Worm (Caenorhabditis elegans): ENCODE data around the gene tebp-2.

The tebp-2 gene

ce11 chrIV:5563280-5563679 lies 21.9 kb downstream of the tebp-2 start:
- TF ChIP-seq tbx-11 (GFP tag; IDR thresholded peaks at IDR 0.05) (no peak), ceh-36 (tag; optimal IDR thresholded peaks at IDR 0.05) (no peak), ama-1 (optimal IDR thresholded peaks at IDR 0.05) (no peak), tra-4 (tag; optimal IDR thresholded peaks at IDR 0.05) (no peak), scrt-1 (GFP tag; IDR thresholded peaks at IDR 0.05) (no peak), tbx-37 (GFP tag; conservative IDR thresholded peaks at IDR 0.05) (no peak), hmg-4 (GFP tag; optimal IDR thresholded peaks at IDR 0.05) (no peak), ets-7 (tag; optimal IDR thresholded peaks at IDR 0.05) (no peak), sea-1 (GFP tag; conservative IDR thresholded peaks at IDR 0.05) (no peak), F13C5.2 (tag; optimal IDR thresholded peaks at IDR 0.05) (no peak), ceh-13 (GFP tag; optimal IDR thresholded peaks at IDR 0.05) (no peak), hmbx-1 (tag; optimal IDR thresholded peaks at IDR 0.05) (no peak), flt-1 (GFP tag; IDR thresholded peaks at IDR 0.05) (no peak), B0310.2 (tag; optimal IDR thresholded peaks at IDR 0.05) (no peak), aly-1 (tag; optimal IDR thresholded peaks at IDR 0.05) (no peak), hnd-1 (tag; optimal IDR thresholded peaks at IDR 0.05) (no peak), pes-1 (GFP tag; IDR thresholded peaks at IDR 0.05) (no peak)

ce11 chrIV:5564293-5564692 lies 22.9 kb downstream of the tebp-2 start:
- TF ChIP-seq hnd-1 (tag; optimal IDR thresholded peaks at IDR 0.05) (no peak), hmbx-1 (tag; optimal IDR thresholded peaks at IDR 0.05) (no peak), F13C5.2 (tag; optimal IDR thresholded peaks at IDR 0.05) (no peak), ceh-13 (GFP tag; optimal IDR thresholded peaks at IDR 0.05) (no peak), tbx-11 (GFP tag; IDR thresholded peaks at IDR 0.05) (no peak), ama-1 (optimal IDR thresholded peaks at IDR 0.05) (no peak), pes-1 (GFP tag; IDR thresholded peaks at IDR 0.05) (no peak), flt-1 (GFP tag; IDR thresholded peaks at IDR 0.05) (no peak), scrt-1 (GFP tag; IDR thresholded peaks at IDR 0.05) (no peak), aly-1 (tag; optimal IDR thresholded peaks at IDR 0.05) (no peak), B0310.2 (tag; optimal IDR thresholded peaks at IDR 0.05) (no peak), tra-4 (tag; optimal IDR thresholded peaks at IDR 0.05) (no peak)

DNA sequence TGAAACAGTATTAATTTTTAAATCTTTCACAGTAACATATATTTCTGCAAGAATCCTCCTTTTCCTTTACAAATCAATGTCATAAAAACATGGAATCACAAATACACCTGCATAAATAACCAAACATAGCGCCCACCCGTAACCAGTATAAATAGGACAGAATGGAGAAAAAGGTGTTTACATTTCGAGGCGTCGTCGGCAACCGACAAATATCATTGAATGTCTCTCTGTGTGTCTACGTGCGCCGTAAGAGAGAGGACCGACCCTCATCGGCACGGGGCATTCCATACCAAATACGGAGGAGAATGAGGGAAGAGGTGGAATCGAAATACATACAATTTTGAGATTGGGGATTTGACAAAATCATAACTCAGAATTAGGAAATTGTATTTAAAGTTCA lies 23.7 kb downstream of the tebp-2 start:
- no peak for TF ChIP-seq hnd-1 (tag; optimal IDR thresholded peaks at IDR 0.05)
- TF ChIP-seq sea-1 (GFP tag; conservative IDR thresholded peaks at IDR 0.05): no peak
- no peak for TF ChIP-seq hmbx-1 (tag; optimal IDR thresholded peaks at IDR 0.05)

ce11 chrIV:5572693-5573092 lies 31.3 kb downstream of the tebp-2 start:
- no peak for TF ChIP-seq pes-1 (GFP tag; IDR thresholded peaks at IDR 0.05)
- no peak for TF ChIP-seq tbx-11 (GFP tag; IDR thresholded peaks at IDR 0.05)
- TF ChIP-seq tbx-37 (GFP tag; conservative IDR thresholded peaks at IDR 0.05): no peak
- no peak for TF ChIP-seq flt-1 (GFP tag; IDR thresholded peaks at IDR 0.05)
- TF ChIP-seq ceh-36 (tag; optimal IDR thresholded peaks at IDR 0.05): no peak
- TF ChIP-seq tra-4 (tag; optimal IDR thresholded peaks at IDR 0.05): no peak
- TF ChIP-seq B0310.2 (tag; optimal IDR thresholded peaks at IDR 0.05): no peak
- no peak for TF ChIP-seq sea-1 (GFP tag; conservative IDR thresholded peaks at IDR 0.05)
- TF ChIP-seq scrt-1 (GFP tag; IDR thresholded peaks at IDR 0.05): no peak
- no peak for TF ChIP-seq F13C5.2 (tag; optimal IDR thresholded peaks at IDR 0.05)
- TF ChIP-seq ceh-13 (GFP tag; optimal IDR thresholded peaks at IDR 0.05): no peak
- no peak for TF ChIP-seq aly-1 (tag; optimal IDR thresholded peaks at IDR 0.05)
- TF ChIP-seq hnd-1 (tag; optimal IDR thresholded peaks at IDR 0.05): no peak
- no peak for TF ChIP-seq hmbx-1 (tag; optimal IDR thresholded peaks at IDR 0.05)
- TF ChIP-seq hmg-4 (GFP tag; optimal IDR thresholded peaks at IDR 0.05): no peak

- no peak for TF ChIP-seq pes-1 (GFP tag; IDR thresholded peaks at IDR 0.05)
These were observed 32.6 kb downstream of the tebp-2 start, which contains the start of gene T12E12.6 for ce11 chrIV:5574033-5574432. TSS of gene T12E12.6 (minus strand) at chrIV:5574133.

ce11 chrIV:5580588-5581308 lies 39.3 kb downstream of the tebp-2 start:
- TF ChIP-seq scrt-1 (GFP tag; IDR thresholded peaks at IDR 0.05): no peak
- TF ChIP-seq pes-1 (GFP tag; IDR thresholded peaks at IDR 0.05): no peak
- TF ChIP-seq hnd-1 (tag; optimal IDR thresholded peaks at IDR 0.05): no peak
- no peak for TF ChIP-seq ets-7 (tag; optimal IDR thresholded peaks at IDR 0.05)
- TF ChIP-seq hmg-4 (GFP tag; optimal IDR thresholded peaks at IDR 0.05): no peak
- TF ChIP-seq tra-4 (tag; optimal IDR thresholded peaks at IDR 0.05): no peak
- no peak for TF ChIP-seq ceh-13 (GFP tag; optimal IDR thresholded peaks at IDR 0.05)
- TF ChIP-seq aly-1 (tag; optimal IDR thresholded peaks at IDR 0.05): no peak
- no peak for TF ChIP-seq tbx-37 (GFP tag; conservative IDR thresholded peaks at IDR 0.05)
- TF ChIP-seq F13C5.2 (tag; optimal IDR thresholded peaks at IDR 0.05): no peak
- no peak for TF ChIP-seq ceh-36 (tag; optimal IDR thresholded peaks at IDR 0.05)
- no peak for TF ChIP-seq B0310.2 (tag; optimal IDR thresholded peaks at IDR 0.05)
- TF ChIP-seq tbx-11 (GFP tag; IDR thresholded peaks at IDR 0.05): no peak
- TF ChIP-seq ama-1 (optimal IDR thresholded peaks at IDR 0.05): no peak
- TF ChIP-seq hmbx-1 (tag; optimal IDR thresholded peaks at IDR 0.05): no peak
- no peak for TF ChIP-seq sea-1 (GFP tag; conservative IDR thresholded peaks at IDR 0.05)
- TF ChIP-seq flt-1 (GFP tag; IDR thresholded peaks at IDR 0.05): no peak

ce11 chrIV:5582267-5582666 lies 40.8 kb downstream of the tebp-2 start:
- TF ChIP-seq hnd-1 (tag; optimal IDR thresholded peaks at IDR 0.05) (no peak), F13C5.2 (tag; optimal IDR thresholded peaks at IDR 0.05) (no peak), aly-1 (tag; optimal IDR thresholded peaks at IDR 0.05) (no peak), tbx-11 (GFP tag; IDR thresholded peaks at IDR 0.05) (no peak), ets-7 (tag; optimal IDR thresholded peaks at IDR 0.05) (no peak), ama-1 (optimal IDR thresholded peaks at IDR 0.05) (no peak), sea-1 (GFP tag; conservative IDR thresholded peaks at IDR 0.05) (no peak)

ce11 chrIV:5582760-5583159 lies 41.3 kb downstream of the tebp-2 start:
- TF ChIP-seq hnd-1 (tag; optimal IDR thresholded peaks at IDR 0.05) (no peak), aly-1 (tag; optimal IDR thresholded peaks at IDR 0.05) (no peak), F13C5.2 (tag; optimal IDR thresholded peaks at IDR 0.05) (no peak), ceh-13 (GFP tag; optimal IDR thresholded peaks at IDR 0.05) (no peak), hmbx-1 (tag; optimal IDR thresholded peaks at IDR 0.05) (no peak), tbx-37 (GFP tag; conservative IDR thresholded peaks at IDR 0.05) (no peak), tbx-11 (GFP tag; IDR thresholded peaks at IDR 0.05) (no peak), ceh-36 (tag; optimal IDR thresholded peaks at IDR 0.05) (no peak), ama-1 (optimal IDR thresholded peaks at IDR 0.05) (no peak), pes-1 (GFP tag; IDR thresholded peaks at IDR 0.05) (no peak), B0310.2 (tag; optimal IDR thresholded peaks at IDR 0.05) (no peak)
